Worm (Caenorhabditis elegans): ENCODE data around the gene srg-28.

DNA sequence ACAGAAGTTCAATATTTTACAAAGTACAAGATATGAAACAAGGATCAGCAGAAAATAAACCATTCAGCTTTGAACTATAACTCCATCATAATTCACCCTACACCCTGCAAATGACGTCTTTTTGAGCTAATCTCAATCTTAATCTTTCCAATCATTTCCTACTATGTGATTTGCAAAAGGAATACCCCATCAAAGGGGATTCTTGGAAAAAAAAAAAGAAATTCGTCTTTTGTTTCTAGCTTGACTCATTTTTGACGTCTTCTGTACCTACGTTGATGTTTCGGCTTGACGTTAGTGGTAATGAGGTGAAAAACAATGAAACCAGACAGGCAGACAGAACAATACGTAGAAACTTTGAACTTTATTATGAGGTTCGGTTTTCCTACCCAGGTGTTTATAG lies 27.5 kb downstream of the srg-28 start:
- TF ChIP-seq fos-1 (tag; optimal IDR thresholded peaks at IDR 0.05) (no peak), sma-9 (GFP tag; optimal IDR thresholded peaks at IDR 0.05) (no peak), sma-9 (tag; optimal IDR thresholded peaks at IDR 0.05) (no peak), ama-1 (optimal IDR thresholded peaks at IDR 0.05) (no peak), snpc-4 (tag; optimal IDR thresholded peaks at IDR 0.05) (no peak), nhr-77 (tag; optimal IDR thresholded peaks at IDR 0.05) (no peak), nhr-25 (tag; optimal IDR thresholded peaks at IDR 0.05) (no peak), elt-1 (tag; optimal IDR thresholded peaks at IDR 0.05) (no peak), nhr-6 (tag; optimal IDR thresholded peaks at IDR 0.05) (no peak), unc-39 (tag; optimal IDR thresholded peaks at IDR 0.05) (no peak), nhr-237 (tag; optimal IDR thresholded peaks at IDR 0.05) (no peak), unc-62 (GFP tag; optimal IDR thresholded peaks at IDR 0.05) (no peak), blmp-1 (tag; optimal IDR thresholded peaks at IDR 0.05; ENCODE audit: insufficient read depth) (no peak), alr-1 (tag; optimal IDR thresholded peaks at IDR 0.05) (no peak)
